Fruit fly (Drosophila melanogaster) Kc167 (cell line): ENCODE data around the gene CG13032.

ENCODE experiments used
- Myc ChIP-seq: fragments of >200 bp; optimal IDR thresholded peaks from 2 replicates; lab custom pipeline; 2017; ENCODE audit warnings: missing external identifiers
- Sin3A ChIP-seq: fragments of >200 bp; optimal IDR thresholded peaks from 2 replicates; lab custom pipeline; 2018; ENCODE audit warnings: missing external identifiers
- h ChIP-seq: fragments of >200 bp; optimal IDR thresholded peaks from 3 replicates; lab custom pipeline; 2018; ENCODE audit warnings: missing external identifiers
- insv ChIP-seq: fragments of >200 bp; optimal IDR thresholded peaks from 3 replicates; lab custom pipeline; 2018; ENCODE audit warnings: missing external identifiers
- psq ChIP-seq: fragments of >200 bp; optimal IDR thresholded peaks from 2 replicates; lab custom pipeline; 2017; ENCODE audit warnings: missing external identifiers
- ttk ChIP-seq: sonication (Bioruptor generic); optimal IDR thresholded peaks from 2 replicates; lab custom pipeline; 2017; ENCODE audit warnings: missing external identifiers

CG13032 gene

DNA sequence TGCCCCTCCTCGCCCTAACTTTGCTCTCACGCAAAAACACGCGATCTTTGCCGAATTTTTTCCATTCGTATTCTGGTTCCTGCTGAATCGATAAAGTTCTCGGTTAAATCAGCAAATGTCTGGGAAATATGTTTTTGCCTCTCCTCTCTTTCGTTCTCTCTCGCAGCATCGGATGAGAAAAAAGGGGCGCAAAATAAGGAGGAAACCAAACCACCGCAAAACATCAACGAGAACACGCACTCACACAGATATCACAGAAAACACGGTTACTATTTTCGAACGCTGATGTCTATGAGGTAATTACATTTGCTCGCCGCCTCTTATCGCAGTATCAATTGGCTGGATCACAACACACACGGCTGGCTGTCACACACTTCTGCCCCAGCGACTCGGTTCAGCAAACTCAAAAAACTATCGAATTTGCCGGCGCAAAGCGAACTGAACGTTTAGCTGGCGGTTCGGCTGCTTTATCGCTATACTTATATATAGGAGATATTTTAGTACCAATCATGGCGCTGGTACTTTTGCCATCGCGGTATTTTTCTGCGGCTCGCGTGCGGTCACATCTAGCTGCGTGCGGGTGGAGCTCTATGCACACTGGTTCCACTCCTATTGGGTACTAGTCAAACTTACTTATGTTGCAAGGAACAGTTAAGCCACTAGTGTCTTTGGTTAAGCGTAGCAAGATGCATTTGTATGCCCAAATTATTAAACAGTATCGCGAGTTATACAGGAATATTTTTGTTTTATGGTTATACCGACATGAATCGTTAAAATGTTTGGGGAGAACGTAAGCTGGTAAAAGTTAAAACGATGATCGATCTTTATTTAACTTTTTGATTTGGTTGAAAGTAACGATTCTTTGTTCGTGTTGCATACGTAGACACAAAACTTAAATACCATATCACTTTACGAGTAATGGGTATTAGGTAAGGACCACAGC, 12.3 kb upstream of the CG13032 start, which contains the start of gene Baldspot:
Baldspot (minus strand) TSS at position 449 of the 943 bp plus-strand sequence.
- TF ChIP-seq ttk (lab: Kevin White, UChicago) (no peak), Sin3A (lab: Kevin White, UChicago) (no peak), Myc (no peak), insv (lab: Kevin White, UChicago) (no peak), psq (no peak), h (lab: Kevin White, UChicago) (no peak)

- no peak for TF ChIP-seq ttk (lab: Kevin White, UChicago)
- TF ChIP-seq insv (lab: Kevin White, UChicago), result no peak
- no peak for TF ChIP-seq Sin3A (lab: Kevin White, UChicago)
- no peak for TF ChIP-seq psq
- no peak for TF ChIP-seq Myc
- TF ChIP-seq h (lab: Kevin White, UChicago), result no peak
These were observed 9.5 kb upstream of the CG13032 start for dm6 chr3L:16664146-16664722.

DNA sequence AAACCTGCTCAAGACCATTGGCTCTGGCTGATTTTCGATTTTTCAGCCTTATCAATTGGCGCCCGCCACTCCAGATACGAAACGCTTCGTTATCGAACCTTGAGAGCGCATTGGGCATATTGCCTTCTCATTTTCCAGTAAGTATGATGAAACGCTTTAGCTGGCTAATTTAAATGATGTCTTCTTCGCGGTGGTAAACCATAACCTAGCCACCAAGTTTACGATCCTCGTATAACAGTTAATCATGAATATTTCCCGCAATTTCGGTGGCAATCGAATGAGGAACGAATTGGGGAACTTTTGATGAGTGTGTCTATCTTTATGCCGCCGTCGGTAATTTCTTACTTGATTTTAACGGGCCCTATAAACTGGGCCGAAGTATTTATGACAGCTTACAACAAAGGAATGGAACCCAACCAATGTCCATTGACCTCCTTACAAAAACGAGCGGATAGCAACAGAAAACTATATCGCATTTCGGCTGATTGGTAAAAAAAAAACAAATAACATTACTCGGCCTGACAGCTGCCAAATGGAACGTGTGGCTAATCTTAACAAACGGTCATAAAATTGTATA, 7.2 kb upstream of the CG13032 start:
- TF ChIP-seq ttk (lab: Kevin White, UChicago) (no peak), Myc (no peak), Sin3A (lab: Kevin White, UChicago) (no peak), h (lab: Kevin White, UChicago) (no peak), insv (lab: Kevin White, UChicago) (no peak), psq (no peak)

DNA sequence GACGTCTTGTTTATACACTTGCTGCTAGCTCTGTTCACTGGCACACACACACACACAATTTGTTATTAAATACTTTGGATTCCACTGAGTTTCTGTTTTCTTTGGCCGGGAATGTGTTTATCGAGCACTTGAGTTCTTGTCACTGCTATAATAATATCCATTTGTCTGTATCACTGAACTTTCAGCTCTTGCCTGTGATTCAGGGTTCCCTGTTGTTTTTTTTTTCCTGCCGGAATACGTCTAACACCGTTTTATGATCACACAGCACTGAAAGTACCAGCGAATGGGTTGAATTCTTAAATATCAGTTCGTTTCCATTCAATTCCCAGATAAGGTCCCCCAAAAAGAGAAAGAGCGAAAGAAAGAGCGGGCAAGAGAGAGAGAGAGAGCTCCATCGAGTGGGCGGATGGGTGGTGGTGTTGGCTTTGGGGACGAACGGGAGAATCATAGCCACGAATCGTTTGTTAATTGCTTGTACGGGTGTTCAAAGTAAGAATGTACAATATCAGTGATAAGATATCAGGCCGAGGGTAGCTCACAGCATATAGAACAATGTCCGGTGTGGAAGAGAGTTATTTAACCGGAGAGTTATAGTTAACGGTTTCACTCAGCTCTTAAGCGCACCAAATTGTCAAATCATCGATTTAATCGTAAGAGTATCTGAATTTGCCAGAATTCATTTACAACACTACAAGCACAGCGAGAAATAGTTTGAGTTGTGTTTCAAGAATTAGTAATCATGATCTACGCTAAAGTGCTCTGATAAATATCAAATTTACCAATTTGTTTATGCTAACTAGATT, 5.9 kb upstream of the CG13032 start, which contains the start of gene Galphaf:
Galphaf (minus strand) TSS at position 272 of the 803 bp plus-strand sequence.
- no peak for TF ChIP-seq psq

dm6 chr3L:16668797-16669196, 5.0 kb upstream of the CG13032 start:
- no peak for TF ChIP-seq psq
- no peak for TF ChIP-seq ttk (lab: Kevin White, UChicago)
- no peak for TF ChIP-seq h (lab: Kevin White, UChicago)
- no peak for TF ChIP-seq Myc

DNA sequence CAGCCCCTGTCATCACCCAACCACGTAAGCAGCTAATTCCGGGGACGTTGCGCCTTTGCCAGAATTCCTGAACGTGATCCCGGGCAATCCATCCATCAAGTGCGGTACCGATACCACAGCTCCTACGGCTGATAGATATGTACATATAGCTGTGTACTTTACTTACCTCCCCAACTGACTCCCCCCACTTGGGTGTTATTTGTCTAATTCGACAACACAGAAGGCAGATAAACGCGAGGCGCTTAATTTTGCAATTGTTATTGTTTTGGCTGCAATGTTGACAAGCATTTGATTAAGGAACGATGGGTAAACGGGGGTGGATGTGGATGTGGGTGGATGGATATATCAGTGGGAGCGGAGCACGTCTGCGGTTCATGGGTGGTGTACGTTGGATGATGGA, 3.6 kb upstream of the CG13032 start:
- TF ChIP-seq h (lab: Kevin White, UChicago) (no peak), ttk (lab: Kevin White, UChicago) (no peak), Myc (no peak), Sin3A (lab: Kevin White, UChicago) (no peak), psq (no peak), insv (lab: Kevin White, UChicago) (no peak)

DNA sequence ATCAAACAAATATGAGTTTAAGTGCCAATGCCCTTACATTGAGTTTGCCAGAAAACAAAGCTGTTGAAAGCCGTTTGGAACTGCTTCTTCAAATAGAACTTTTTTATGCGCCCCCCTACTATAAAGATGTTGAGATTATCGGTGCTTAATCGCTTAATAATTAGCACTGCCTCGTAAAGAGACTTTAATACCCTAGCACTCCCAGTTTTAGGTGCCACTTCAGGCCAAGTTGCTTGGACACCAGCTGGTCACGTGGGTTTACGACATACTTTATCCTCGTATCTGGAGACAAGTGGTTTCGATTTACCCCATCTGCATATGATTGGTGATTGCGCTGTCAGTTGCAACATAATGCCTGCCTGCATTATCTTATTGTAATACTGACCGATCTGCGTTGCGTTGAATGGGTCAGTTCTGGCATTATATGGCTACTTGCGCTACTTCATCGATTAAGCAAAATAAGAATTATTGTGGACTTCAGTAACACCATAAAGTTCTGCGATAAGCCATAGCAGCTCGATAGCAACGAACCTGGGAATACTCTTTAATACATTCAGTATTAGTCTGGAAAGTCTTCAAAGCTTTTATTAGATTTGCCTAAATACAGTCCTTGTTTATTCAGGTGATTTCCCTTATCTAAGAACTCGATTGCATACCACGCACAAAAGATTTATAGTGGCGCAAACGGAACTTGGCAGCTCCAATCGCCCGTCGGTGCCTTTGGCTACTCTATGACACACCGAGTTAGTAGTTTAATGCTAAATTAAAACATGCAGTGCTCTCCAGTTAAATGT, 2.7 kb upstream of the CG13032 start:
- TF ChIP-seq insv (lab: Kevin White, UChicago) (no peak), psq (no peak), ttk (lab: Kevin White, UChicago) (no peak), h (lab: Kevin White, UChicago) (no peak), Myc (no peak), Sin3A (lab: Kevin White, UChicago) (no peak)

DNA sequence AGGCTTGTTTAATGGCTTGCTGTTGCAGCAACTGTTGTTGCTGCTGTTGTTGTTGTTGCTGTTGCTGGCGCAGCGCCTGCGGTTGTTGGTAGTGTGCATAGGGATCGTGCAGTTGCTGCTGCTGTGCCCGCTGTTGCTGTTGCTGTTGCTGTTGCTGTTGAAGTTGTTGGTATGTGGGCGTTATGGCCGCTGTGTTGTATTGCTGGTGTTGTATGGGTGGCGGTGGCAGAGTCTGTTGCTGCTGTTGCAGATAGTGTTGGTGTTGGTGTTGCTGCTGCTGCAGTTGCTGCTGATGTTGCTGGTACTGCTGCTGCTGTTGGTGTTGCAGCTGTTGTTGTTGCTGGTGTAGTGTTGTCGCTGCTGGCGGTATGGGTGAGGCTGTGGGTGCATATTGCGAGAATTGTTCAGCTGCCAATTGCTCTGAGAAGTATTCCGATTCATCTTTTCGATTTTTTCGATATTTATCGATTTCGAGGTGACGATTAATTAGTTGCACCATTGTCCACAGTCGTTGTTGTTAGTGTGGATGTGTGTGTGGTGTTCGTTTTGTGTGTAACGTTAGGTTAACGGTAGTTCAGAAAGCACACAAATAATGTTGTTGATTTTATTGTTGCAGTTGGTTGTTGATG, 5.8 kb downstream of the CG13032 start:
- no peak for TF ChIP-seq Myc
- no peak for TF ChIP-seq Sin3A (lab: Kevin White, UChicago)
- TF ChIP-seq h (lab: Kevin White, UChicago), result no peak
- no peak for TF ChIP-seq ttk (lab: Kevin White, UChicago)
- no peak for TF ChIP-seq insv (lab: Kevin White, UChicago)
- TF ChIP-seq psq, result no peak

- TF ChIP-seq h (lab: Kevin White, UChicago), result no peak
- no peak for TF ChIP-seq insv (lab: Kevin White, UChicago)
- no peak for TF ChIP-seq Sin3A (lab: Kevin White, UChicago)
- no peak for TF ChIP-seq Myc
- no peak for TF ChIP-seq psq
- TF ChIP-seq ttk (lab: Kevin White, UChicago), result no peak
These were observed 8.6 kb downstream of the CG13032 start for dm6 chr3L:16682371-16682770.

- TF ChIP-seq h (lab: Kevin White, UChicago), result no peak
- no peak for TF ChIP-seq Myc
- TF ChIP-seq insv (lab: Kevin White, UChicago), result no peak
- no peak for TF ChIP-seq ttk (lab: Kevin White, UChicago)
- no peak for TF ChIP-seq psq
- TF ChIP-seq Sin3A (lab: Kevin White, UChicago), result no peak
These were observed 9.2 kb downstream of the CG13032 start for dm6 chr3L:16683007-16683406.
